Fruit fly (Drosophila melanogaster) whole organism, embryonic: Measurements from ENCODE around the gene Sox21a.

Experiments
- Bteb2 ChIP-seq: fragments of 200-800 bp; sonication (Bioruptor generic); optimal IDR thresholded peaks from 2 replicates; lab custom pipeline; 2016; ENCODE audit warnings: missing biosample characterization, missing genetic modification characterization
- CG10565 ChIP-seq: fragments of 200-800 bp; sonication (Bioruptor generic); optimal IDR thresholded peaks from 3 replicates; lab custom pipeline; 2016; ENCODE audit warnings: missing biosample characterization, mild to moderate bottlenecking, missing genetic modification characterization
- CG10959 ChIP-seq: fragments of 200-800 bp; sonication (Bioruptor generic); IDR thresholded peaks from 2 replicates; pipeline ENCODE4 v1.3.6; 2022; ENCODE audit warnings: missing biosample characterization, missing genetic modification characterization
- CG11456 ChIP-seq: fragments of 200-800 bp; sonication (Bioruptor generic); IDR thresholded peaks from 3 replicates; pipeline ENCODE4 v1.3.6; 2022; ENCODE audit warnings: missing biosample characterization, missing genetic modification characterization
- CG11695 ChIP-seq: fragments of 200-800 bp; sonication (Bioruptor generic); IDR thresholded peaks from 3 replicates; pipeline ENCODE4 v1.3.6; 2022; ENCODE audit warnings: missing biosample characterization, missing genetic modification characterization
- CG11696 ChIP-seq: fragments of 200-800 bp; sonication (Bioruptor generic); IDR thresholded peaks from 2 replicates; pipeline ENCODE4 v1.3.6; 2022; ENCODE audit warnings: missing biosample characterization, missing genetic modification characterization
- CG12769 ChIP-seq: fragments of 200-800 bp; sonication (Bioruptor generic); optimal IDR thresholded peaks from 2 replicates; lab custom pipeline; 2019; ENCODE audit warnings: missing biosample characterization, mild to moderate bottlenecking, missing genetic modification characterization, moderate library complexity
- CG14860 ChIP-seq: fragments of 200-800 bp; sonication (Bioruptor generic); IDR thresholded peaks from 3 replicates; pipeline ENCODE4 v1.3.6; 2022; ENCODE audit warnings: missing biosample characterization, missing genetic modification characterization; ENCODE audit not compliant: partially characterized antibody
- CG15479 ChIP-seq: fragments of 200-800 bp; sonication (Bioruptor generic); optimal IDR thresholded peaks from 3 replicates; lab custom pipeline; 2019; ENCODE audit warnings: missing biosample characterization, mild to moderate bottlenecking, missing genetic modification characterization, moderate library complexity
- CG18599 ChIP-seq: fragments of 200-800 bp; sonication (Bioruptor generic); optimal IDR thresholded peaks from 3 replicates; lab custom pipeline; 2017; ENCODE audit warnings: missing biosample characterization, missing genetic modification characterization, mild to moderate bottlenecking, moderate library complexity, missing genetic modification reagents
- CG2120 ChIP-seq: fragments of 200-800 bp; sonication (Bioruptor generic); optimal IDR thresholded peaks from 3 replicates; lab custom pipeline; 2016; ENCODE audit warnings: missing biosample characterization, missing genetic modification characterization
- CG30431 ChIP-seq: fragments of 200-800 bp; sonication (Bioruptor generic); optimal IDR thresholded peaks from 2 replicates; lab custom pipeline; 2017; ENCODE audit warnings: missing biosample characterization, missing genetic modification characterization
- CG34422 ChIP-seq: fragments of 200-800 bp; sonication (Bioruptor generic); IDR thresholded peaks from 3 replicates; pipeline ENCODE4 v1.3.6; 2022; ENCODE audit warnings: missing biosample characterization, missing genetic modification characterization
- CG3726 ChIP-seq: fragments of 200-800 bp; sonication (Bioruptor generic); IDR thresholded peaks from 3 replicates; pipeline ENCODE4, ENCODE4 v1.3.6; 2022; ENCODE audit warnings: missing biosample characterization, missing genetic modification characterization
- CG7928 ChIP-seq: fragments of 200-800 bp; sonication (Bioruptor generic); optimal IDR thresholded peaks from 2 replicates; lab custom pipeline; 2017; ENCODE audit warnings: missing biosample characterization, mild to moderate bottlenecking, missing genetic modification characterization
- D ChIP-seq, 2 experiments: fragments of 200-800 bp in 1 of 2; fragments of >200 bp in 1 of 2; sonication (Bioruptor generic) in 1 of 2; optimal IDR thresholded peaks; 2 replicates in 1 of 2; 3 replicates in 1 of 2; lab custom pipeline; 2017; ENCODE audit warnings: mild to moderate bottlenecking in 1 of 2, missing biosample characterization in 1 of 2, missing genetic modification characterization in 1 of 2, missing genetic modification reagents in 1 of 2
- Dip3 ChIP-seq: fragments of 200-800 bp; sonication (Bioruptor generic); optimal IDR thresholded peaks from 3 replicates; lab custom pipeline; 2016; ENCODE audit warnings: missing biosample characterization, missing genetic modification characterization
- Dll ChIP-seq: fragments of 200-800 bp; sonication (Bioruptor generic); IDR thresholded peaks from 4 replicates; pipeline ENCODE4 v1.3.6; 2022; ENCODE audit warnings: missing biosample characterization, missing genetic modification characterization; ENCODE audit not compliant: partially characterized antibody
- Doc2 ChIP-seq: fragments of 200-800 bp; sonication (Bioruptor generic); IDR thresholded peaks from 2 replicates; pipeline ENCODE4 v1.3.6; 2022; ENCODE audit warnings: missing biosample characterization, missing genetic modification characterization
- Elba2 ChIP-seq: fragments of 200-800 bp; sonication (Bioruptor generic); optimal IDR thresholded peaks from 3 replicates; lab custom pipeline; 2016; ENCODE audit warnings: missing biosample characterization, missing genetic modification characterization
- Lim3 ChIP-seq: fragments of 200-800 bp; sonication (Bioruptor generic); IDR thresholded peaks from 2 replicates; pipeline ENCODE4 v1.3.6; 2022; ENCODE audit warnings: missing biosample characterization, missing genetic modification characterization
- Myb ChIP-seq: fragments of 200-800 bp; sonication (Bioruptor generic); optimal IDR thresholded peaks from 2 replicates; lab custom pipeline; 2016; ENCODE audit warnings: missing biosample characterization, missing genetic modification characterization
- Opbp ChIP-seq: fragments of 200-800 bp; sonication (Bioruptor generic); IDR thresholded peaks from 3 replicates; pipeline ENCODE4 v1.3.6; 2022; ENCODE audit warnings: missing biosample characterization, missing genetic modification characterization; ENCODE audit not compliant: partially characterized antibody
- Taf1 ChIP-seq: fragments of 200-800 bp; sonication (Bioruptor generic); IDR thresholded peaks from 2 replicates; pipeline ENCODE4 v1.3.6; 2022; ENCODE audit warnings: missing biosample characterization, missing genetic modification characterization
- aop ChIP-seq: fragments of 200-800 bp; sonication (Bioruptor generic); IDR thresholded peaks from 2 replicates; pipeline ENCODE4 v1.3.6; 2022; ENCODE audit warnings: missing biosample characterization, missing genetic modification characterization
- ato ChIP-seq: fragments of 200-800 bp; sonication (Bioruptor generic); IDR thresholded peaks from 2 replicates; pipeline ENCODE4 v1.3.6; 2022; ENCODE audit warnings: missing biosample characterization, missing genetic modification characterization; ENCODE audit not compliant: partially characterized antibody
- bowl ChIP-seq: fragments of 200-800 bp; sonication (Bioruptor generic); IDR thresholded peaks from 2 replicates; pipeline ENCODE4 v1.3.6; 2022; ENCODE audit warnings: missing biosample characterization, missing genetic modification characterization
- cad ChIP-seq: fragments of >200 bp; optimal IDR thresholded peaks from 2 replicates; lab custom pipeline; 2017; ENCODE audit warnings: missing biosample characterization, missing genetic modification characterization
- ci ChIP-seq: fragments of 200-800 bp; sonication (Bioruptor generic); IDR thresholded peaks from 3 replicates; pipeline ENCODE4 v1.3.6; 2022; ENCODE audit warnings: missing biosample characterization, missing genetic modification characterization
- gem ChIP-seq: fragments of 200-800 bp; sonication (Bioruptor generic); optimal IDR thresholded peaks from 2 replicates; lab custom pipeline; 2019; ENCODE audit warnings: missing biosample characterization, mild to moderate bottlenecking, missing genetic modification characterization, moderate library complexity
- grau ChIP-seq: fragments of 200-800 bp; optimal IDR thresholded peaks from 3 replicates; lab custom pipeline; 2019; ENCODE audit warnings: missing biosample characterization, mild to moderate bottlenecking, missing genetic modification characterization, moderate library complexity
- ham ChIP-seq: fragments of 200-800 bp; sonication (Bioruptor generic); IDR thresholded peaks from 2 replicates; pipeline ENCODE4 v1.3.6; 2022; ENCODE audit warnings: missing biosample characterization, missing genetic modification characterization
- hth ChIP-seq: fragments of >200 bp; optimal IDR thresholded peaks from 2 replicates; lab custom pipeline; 2017; ENCODE audit warnings: inconsistent platforms
- insv ChIP-seq, 2 experiments: fragments of 200-800 bp; sonication (Bioruptor generic); optimal IDR thresholded peaks; 3 replicates each; lab custom pipeline; 2016 to 2018; ENCODE audit warnings: missing biosample characterization in 2 of 2, missing genetic modification characterization in 2 of 2
- kni ChIP-seq: fragments of 200-800 bp; sonication (Bioruptor generic); optimal IDR thresholded peaks from 3 replicates; lab custom pipeline; 2017; ENCODE audit warnings: mild to moderate bottlenecking, missing biosample characterization, missing genetic modification reagents, missing genetic modification characterization
- nmo ChIP-seq: fragments of 200-800 bp; sonication (Bioruptor generic); optimal IDR thresholded peaks from 2 replicates; lab custom pipeline; 2018; ENCODE audit warnings: missing biosample characterization, mild to moderate bottlenecking, missing genetic modification characterization, moderate library complexity
- prd ChIP-seq, 3 experiments: fragments of >200 bp in 2 of 3; fragments of 200-800 bp in 1 of 3; sonication (Bioruptor generic) in 1 of 3; optimal IDR thresholded peaks in 2 of 3; IDR thresholded peaks in 1 of 3; 2 replicates in 2 of 3; 3 replicates in 1 of 3; pipeline versions ENCODE4 v1.3.6 to Lab custom; 2017 to 2022; ENCODE audit warnings: missing biosample characterization in 1 of 3, missing genetic modification characterization in 1 of 3
- sens ChIP-seq: fragments of 200-800 bp; sonication (Bioruptor generic); peaks from one replicate; lab custom pipeline; 2016; ENCODE audit warnings: missing biosample characterization, missing genetic modification characterization
- seq ChIP-seq: fragments of 200-800 bp; sonication (Bioruptor generic); IDR thresholded peaks from 2 replicates; pipeline ENCODE4 v1.3.6; 2022; ENCODE audit warnings: missing biosample characterization, missing genetic modification characterization
- ssp ChIP-seq: fragments of 200-800 bp; sonication (Bioruptor generic); IDR thresholded peaks from 2 replicates; pipeline ENCODE4 v1.3.6; 2022; ENCODE audit warnings: missing biosample characterization, missing genetic modification characterization
- tll ChIP-seq, 2 experiments: fragments of 200-800 bp in 1 of 2; fragments of >200 bp in 1 of 2; sonication (Bioruptor generic) in 1 of 2; optimal IDR thresholded peaks; 2 replicates each; lab custom pipeline; 2017 to 2019; ENCODE audit warnings: missing biosample characterization in 2 of 2, missing genetic modification characterization in 2 of 2, mild to moderate bottlenecking in 1 of 2, moderate library complexity in 1 of 2
- trem ChIP-seq: fragments of 200-800 bp; optimal IDR thresholded peaks from 3 replicates; lab custom pipeline; 2019; ENCODE audit warnings: missing biosample characterization, mild to moderate bottlenecking, missing genetic modification characterization, moderate library complexity
- vfl ChIP-seq: fragments of 200-800 bp; sonication (Bioruptor generic); optimal IDR thresholded peaks from 2 replicates; lab custom pipeline; 2016; ENCODE audit warnings: missing biosample characterization, missing genetic modification characterization
- vvl ChIP-seq: fragments of 200-800 bp; sonication (Bioruptor generic); IDR thresholded peaks from 2 replicates; pipeline ENCODE4 v1.3.6; 2022; ENCODE audit warnings: missing biosample characterization, missing genetic modification characterization
- zen ChIP-seq: fragments of 200-800 bp; sonication (Bioruptor generic); optimal IDR thresholded peaks from 3 replicates; lab custom pipeline; 2018; ENCODE audit warnings: missing biosample characterization, mild to moderate bottlenecking, missing genetic modification characterization, moderate library complexity

Gene Sox21a

dm6 chr3L:14079224-14079623 lies 28.7 kb downstream of the Sox21a start:
- TF ChIP-seq seq (GFP tag; lab: Robert Waterston, UW), result no peak
- peak; percentile 28; the same call in 1 of the 2 replicates for TF ChIP-seq CG11696 (GFP tag; lab: Robert Waterston, UW)
- no peak for TF ChIP-seq CG30431 (GFP tag; lab: Kevin White, UChicago)

DNA sequence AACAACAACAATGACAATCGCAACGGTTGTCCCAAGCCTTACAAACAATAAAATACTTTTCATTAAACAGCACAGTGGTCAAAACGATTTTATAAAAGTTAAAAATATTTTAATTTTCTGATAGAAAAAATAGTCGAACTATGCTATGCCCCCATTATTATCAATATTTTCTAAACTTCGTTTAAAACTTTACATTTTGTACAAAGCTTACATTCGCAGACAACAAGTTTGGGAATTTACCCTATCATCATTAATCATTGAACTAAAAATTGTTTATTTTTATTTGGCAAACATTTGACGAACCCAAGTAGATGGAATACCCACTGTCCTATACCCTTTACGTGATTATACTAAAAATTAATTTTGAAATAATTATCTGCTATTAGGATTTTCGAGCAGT lies 29.7 kb downstream of the Sox21a start:
- TF ChIP-seq ham (no peak), CG18599 (GFP tag; lab: Kevin White, UChicago) (no peak), sens (peak; percentile 55)

DNA sequence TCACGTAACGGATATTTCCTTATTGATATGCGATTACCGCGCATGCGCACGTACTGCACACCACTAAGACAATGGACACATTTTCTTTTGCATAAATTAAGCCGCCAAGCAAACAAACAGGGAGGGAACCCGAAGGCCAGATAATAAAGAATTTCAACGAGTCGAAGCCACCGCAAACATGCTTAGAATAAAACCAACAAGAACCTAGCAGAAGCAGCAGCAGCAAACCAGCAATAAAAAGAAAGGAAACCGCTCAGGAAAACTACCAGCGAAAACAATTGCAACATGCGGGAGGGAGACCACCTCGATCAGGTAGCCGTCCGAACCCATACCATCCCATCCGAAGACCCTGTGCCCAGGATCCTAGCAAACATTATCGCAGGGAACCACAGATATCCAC lies 31.4 kb downstream of the Sox21a start:
- TF ChIP-seq ci (GFP tag; lab: Robert Waterston, UW) (no peak), zen (peak; percentile 13), Doc2 (GFP tag; lab: Robert Waterston, UW) (no peak), D (optimal IDR thresholded peaks at IDR 0.05; lab: Kevin White, UChicago) (peak; percentile 29), D (GFP tag; optimal IDR thresholded peaks at IDR 0.05; lab: Kevin White, UChicago) (no peak), vvl (GFP tag; lab: Robert Waterston, UW) (peak; percentile 56), Dip3 (GFP tag; lab: Kevin White, UChicago) (no peak), Elba2 (GFP tag; lab: Kevin White, UChicago) (peak; percentile 10), gem (no peak), kni (GFP tag; lab: Kevin White, UChicago) (peak; percentile 74), CG15479 (GFP tag; lab: Kevin White, UChicago) (peak; percentile 90), trem (no peak), prd (optimal IDR thresholded peaks at IDR 0.05; lab: Kevin White, UChicago) (no peak), prd (GFP tag; IDR thresholded peaks at IDR 0.05; lab: Robert Waterston, UW) (peak; percentile 7; the same call in 1 of the 3 replicates), tll (GFP tag; optimal IDR thresholded peaks at IDR 0.05; lab: Kevin White, UChicago) (peak in 1 of 2 experiments; percentile 75), CG3726 (GFP tag; lab: Robert Waterston, UW) (0 out of 3 replicates have a peak, but pooled peaks have one; percentile 15), insv (GFP tag; optimal IDR thresholded peaks at IDR 0.05; lab: Kevin White, UChicago) (peak in 1 of 2 experiments; percentile 47), Bteb2 (no peak), CG10959 (GFP tag; lab: Robert Waterston, UW) (no peak), cad (GFP tag; lab: Kevin White, UChicago) (peak; percentile 82)

DNA sequence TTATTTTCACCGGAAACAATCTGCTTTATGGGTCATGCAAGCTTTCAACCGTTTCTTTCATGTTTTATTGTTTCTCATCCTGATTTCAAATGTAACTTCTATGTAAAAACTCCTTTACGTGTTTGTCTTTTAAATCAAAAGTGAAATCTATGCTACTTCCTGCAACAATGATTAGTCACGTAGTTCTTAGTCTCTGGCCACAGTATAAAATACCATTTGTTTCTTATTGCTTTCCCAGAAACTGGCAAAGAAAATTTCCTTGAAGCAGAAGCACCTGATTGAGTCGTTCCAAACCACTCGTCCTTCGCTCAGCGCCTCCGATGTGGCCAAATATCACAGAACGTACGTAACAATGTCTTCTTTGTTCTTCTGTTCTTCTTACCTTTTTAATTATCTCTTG lies 32.4 kb downstream of the Sox21a start, which contains the start of gene btl:
Gene btl (plus strand): TSS at position 301 of the 400 bp plus-strand sequence.
- TF ChIP-seq ato (GFP tag; lab: Robert Waterston, UW), result no peak
- TF ChIP-seq CG7928 (GFP tag; lab: Kevin White, UChicago), result no peak
- no peak for TF ChIP-seq grau (tag; lab: Kevin White, UChicago)
- no peak for TF ChIP-seq hth
- TF ChIP-seq Dll (GFP tag; lab: Robert Waterston, UW), result no peak
- no peak for TF ChIP-seq aop (GFP tag; lab: Robert Waterston, UW)
- no peak for TF ChIP-seq Lim3
- no peak for TF ChIP-seq bowl (GFP tag; lab: Robert Waterston, UW)

DNA sequence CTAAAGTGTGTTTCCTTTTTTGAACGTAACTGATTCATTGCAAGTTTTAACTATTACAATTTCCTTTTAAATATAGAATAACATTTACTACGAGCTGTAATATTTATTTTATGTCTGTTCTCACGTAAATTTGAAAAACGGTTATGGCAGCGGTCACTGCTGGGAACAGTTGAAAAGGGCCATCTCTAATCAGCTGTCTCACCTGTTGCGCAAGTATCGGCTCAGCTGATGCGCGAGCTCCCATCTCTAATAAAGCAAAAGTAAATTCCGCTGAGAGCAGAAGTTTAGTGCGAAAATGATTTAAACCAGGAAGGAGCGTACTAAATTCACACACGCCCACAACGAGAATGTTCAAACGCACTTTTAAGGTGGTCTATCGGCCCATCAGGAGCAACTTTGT lies 36.3 kb downstream of the Sox21a start, which contains the start of gene Pex1:
Gene Pex1 (plus strand): TSS at position 272 of the 400 bp plus-strand sequence.
- no peak for TF ChIP-seq CG2120 (GFP tag; lab: Kevin White, UChicago)
- TF ChIP-seq nmo (GFP tag; lab: Kevin White, UChicago), result no peak
- TF ChIP-seq CG11456, result 0 out of 3 replicates have a peak, but pooled peaks have one; percentile 60
- no peak for TF ChIP-seq CG12769 (tag; lab: Kevin White, UChicago)
- TF ChIP-seq Myb, result peak; percentile 94
- no peak; the same call in 2 of the 3 replicates for TF ChIP-seq CG14860 (GFP tag; lab: Robert Waterston, UW)
- peak; percentile 57; the same call in 2 of the 3 replicates for TF ChIP-seq CG34422
- TF ChIP-seq CG10565 (GFP tag; lab: Kevin White, UChicago), result no peak
- TF ChIP-seq Opbp (GFP tag; lab: Robert Waterston, UW), result peak; percentile 92
- TF ChIP-seq vfl (GFP tag; lab: Kevin White, UChicago), result no peak
- TF ChIP-seq CG11695 (GFP tag; lab: Robert Waterston, UW), result no peak; the same call in 2 of the 3 replicates
- TF ChIP-seq ssp, result no peak
- TF ChIP-seq Taf1 (GFP tag; lab: Robert Waterston, UW), result no peak
